Worm (Caenorhabditis elegans): ENCODE results near the gene aakg-5.
"Not testable (repeated sequence)": the region's sequence is repeated elsewhere in the genome, so short reads cannot be mapped to it uniquely, and the experiment has no call there.

Gene aakg-5

ce11 chrII:9974967-9975366 is at the start of gene aakg-5:
Gene aakg-5 (minus strand): TSS chrII:9975125.
- TF ChIP-seq unc-62 (GFP tag; optimal IDR thresholded peaks at IDR 0.05): no peak

ce11 chrII:10021749-10022148 is 46.8 kb upstream of the aakg-5 start:
- no peak for TF ChIP-seq unc-62 (GFP tag; optimal IDR thresholded peaks at IDR 0.05)

- TF ChIP-seq unc-62 (GFP tag; optimal IDR thresholded peaks at IDR 0.05): no peak
These were observed 44.7 kb upstream of the aakg-5 start for ce11 chrII:10019669-10020068.

- TF ChIP-seq unc-62 (GFP tag; optimal IDR thresholded peaks at IDR 0.05): no peak
These were observed 42.6 kb upstream of the aakg-5 start for ce11 chrII:10017528-10017927.

ce11 chrII:10016013-10016412 is 41.1 kb upstream of the aakg-5 start, which contains the start of gene lec-2:
Gene lec-2 (minus strand): TSS chrII:10016183.
- TF ChIP-seq unc-62 (GFP tag; optimal IDR thresholded peaks at IDR 0.05): no peak

ce11 chrII:10014384-10014783 is 39.5 kb upstream of the aakg-5 start:
- no peak for TF ChIP-seq unc-62 (GFP tag; optimal IDR thresholded peaks at IDR 0.05)

ce11 chrII:10012490-10012889 is 37.6 kb upstream of the aakg-5 start:
- no peak for TF ChIP-seq unc-62 (GFP tag; optimal IDR thresholded peaks at IDR 0.05)

ce11 chrII:10011733-10012132 is 36.8 kb upstream of the aakg-5 start:
- no peak for TF ChIP-seq unc-62 (GFP tag; optimal IDR thresholded peaks at IDR 0.05)

- no peak for TF ChIP-seq unc-62 (GFP tag; optimal IDR thresholded peaks at IDR 0.05)
These were observed 36.0 kb upstream of the aakg-5 start for ce11 chrII:10010914-10011313.

- no peak for TF ChIP-seq unc-62 (GFP tag; optimal IDR thresholded peaks at IDR 0.05)
These were observed 33.6 kb upstream of the aakg-5 start for ce11 chrII:10008552-10008951.

ce11 chrII:10007917-10008316 is 33.0 kb upstream of the aakg-5 start, which contains the start of gene ZK892.5:
Gene ZK892.5 (plus strand): TSS chrII:10008217.
- no peak for TF ChIP-seq unc-62 (GFP tag; optimal IDR thresholded peaks at IDR 0.05)

ce11 chrII:10006266-10006665 is 31.3 kb upstream of the aakg-5 start, which contains the start of gene ZK892.4:
Gene ZK892.4 (plus strand): TSS chrII:10006566.
- not testable (repeated sequence) for TF ChIP-seq unc-62 (GFP tag; optimal IDR thresholded peaks at IDR 0.05)

ce11 chrII:10001546-10001945 is 26.6 kb upstream of the aakg-5 start, which contains the start of gene ZK892.3:
Gene ZK892.3 (plus strand): TSS chrII:10001846.
- TF ChIP-seq unc-62 (GFP tag; optimal IDR thresholded peaks at IDR 0.05): no peak

ce11 chrII:10001065-10001464 is 26.1 kb upstream of the aakg-5 start, which contains the start of gene nlt-1:
Gene nlt-1 (minus strand): TSS chrII:10001142.
- no peak for TF ChIP-seq unc-62 (GFP tag; optimal IDR thresholded peaks at IDR 0.05)

- no peak for TF ChIP-seq unc-62 (GFP tag; optimal IDR thresholded peaks at IDR 0.05)
These were observed 19.8 kb upstream of the aakg-5 start for ce11 chrII:9994679-9995078.

ce11 chrII:9992474-9992873 is 17.5 kb upstream of the aakg-5 start:
- no peak for TF ChIP-seq unc-62 (GFP tag; optimal IDR thresholded peaks at IDR 0.05)

ce11 chrII:9990812-9991211 is 15.9 kb upstream of the aakg-5 start, which contains the start of gene lec-3:
Gene lec-3 (plus strand): TSS chrII:9991112.
- no peak for TF ChIP-seq unc-62 (GFP tag; optimal IDR thresholded peaks at IDR 0.05)

ce11 chrII:9989533-9989932 is 14.6 kb upstream of the aakg-5 start:
- no peak for TF ChIP-seq unc-62 (GFP tag; optimal IDR thresholded peaks at IDR 0.05)

Data from whole organism, dauer.